Fruit fly (Drosophila melanogaster) ovary, adult (tissue): ENCODE data around the gene CG13855.

Experiments used
- CG17801 ChIP-seq: fragments of 200-800 bp; optimal IDR thresholded peaks from 2 replicates; lab custom pipeline; 2019; ENCODE audit warnings: missing biosample characterization, mild to moderate bottlenecking, missing genetic modification characterization, moderate library complexity; ENCODE audit not compliant: partially characterized antibody

The CG13855 gene

dm6 chr3R:22432200-22432804, 26.6 kb downstream of the CG13855 start:
- TF ChIP-seq CG17801 (GFP tag; lab: Kevin White, UChicago): no peak

- no peak for TF ChIP-seq CG17801 (GFP tag; lab: Kevin White, UChicago)
Measured at dm6 chr3R:22436050-22436449, 30.3 kb downstream of the CG13855 start, which contains the start of gene CG13847. CG13847 (minus strand) TSS chr3R:22436150.

dm6 chr3R:22438301-22438700, 32.6 kb downstream of the CG13855 start:
- TF ChIP-seq CG17801 (GFP tag; lab: Kevin White, UChicago): no peak

- TF ChIP-seq CG17801 (GFP tag; lab: Kevin White, UChicago): no peak
Measured at dm6 chr3R:22446493-22446892, 40.8 kb downstream of the CG13855 start, which contains the start of gene CG12499. CG12499 (minus strand) TSS chr3R:22446587.

dm6 chr3R:22447195-22447873, 41.6 kb downstream of the CG13855 start, which contains the start of gene CG34288:
CG34288 (minus strand) TSS chr3R:22447263.
- TF ChIP-seq CG17801 (GFP tag; lab: Kevin White, UChicago): no peak

- TF ChIP-seq CG17801 (GFP tag; lab: Kevin White, UChicago): peak; percentile 22
Measured at dm6 chr3R:22447874-22448254, 42.1 kb downstream of the CG13855 start, which contains the start of gene CG34376. CG34376 (plus strand) TSS chr3R:22448099.

- no peak for TF ChIP-seq CG17801 (GFP tag; lab: Kevin White, UChicago)
Measured at dm6 chr3R:22449871-22450424, 44.2 kb downstream of the CG13855 start.

- no peak for TF ChIP-seq CG17801 (GFP tag; lab: Kevin White, UChicago)
Measured at dm6 chr3R:22454397-22455334, 48.9 kb downstream of the CG13855 start.

dm6 chr3R:22455335-22455985, 49.7 kb downstream of the CG13855 start:
- TF ChIP-seq CG17801 (GFP tag; lab: Kevin White, UChicago): no peak

dm6 chr3R:22456007-22456406, 50.3 kb downstream of the CG13855 start:
- no peak for TF ChIP-seq CG17801 (GFP tag; lab: Kevin White, UChicago)
